Worm (Caenorhabditis elegans) whole organism, L2 larva: ENCODE data around the gene srh-19.
A peak's percentile ranks its signal among the peaks of the same experiment; 100 is the strongest.
"Not testable (repeated sequence)": the region's sequence is repeated elsewhere in the genome, so short reads cannot be mapped to it uniquely, and the experiment has no call there.

Source experiments
- F13H6.1 ChIP-seq: sonication (generic microtip); optimal IDR thresholded peaks from 2 replicates; lab custom pipeline; 2016; ENCODE audit warnings: missing genetic modification characterization, missing compliant biosample characterization
- R02D3.7 ChIP-seq: fragments of 150-350 bp; optimal IDR thresholded peaks from 2 replicates; lab custom pipeline; 2014; ENCODE audit warnings: missing biosample characterization, missing genetic modification characterization
- Y55F3AM.14 ChIP-seq: fragments of 200-800 bp; sonication (Bioruptor generic); optimal IDR thresholded peaks from 2 replicates; lab custom pipeline; 2018; ENCODE audit warnings: mild to moderate bottlenecking, missing genetic modification characterization, missing compliant biosample characterization
- ZK546.5 ChIP-seq: sonication (generic microtip); optimal IDR thresholded peaks from 2 replicates; lab custom pipeline; 2017; ENCODE audit warnings: missing biosample characterization, missing genetic modification characterization
- aly-2 ChIP-seq: fragments of 150-350 bp; optimal IDR thresholded peaks from 2 replicates; lab custom pipeline; 2014; ENCODE audit warnings: missing biosample characterization, missing genetic modification characterization
- ama-1 ChIP-seq: fragments of 150-350 bp; optimal IDR thresholded peaks from 2 replicates; lab custom pipeline; 2018; ENCODE audit warnings: inconsistent platforms
- blmp-1 ChIP-seq: sonication (generic microtip); optimal IDR thresholded peaks from 2 replicates; lab custom pipeline; 2017; ENCODE audit warnings: missing genetic modification characterization, mild to moderate bottlenecking, missing compliant biosample characterization, antibody characterized with exemption, moderate library complexity; ENCODE audit not compliant: insufficient read depth
- ceh-16 ChIP-seq: fragments of 150-350 bp; optimal IDR thresholded peaks from 2 replicates; lab custom pipeline; 2014; ENCODE audit warnings: missing biosample characterization, missing genetic modification characterization
- dmd-4 ChIP-seq: sonication (generic microtip); optimal IDR thresholded peaks from 2 replicates; lab custom pipeline; 2017; ENCODE audit warnings: missing biosample characterization, missing genetic modification characterization
- egl-27 ChIP-seq: sonication (generic microtip); optimal IDR thresholded peaks from 3 replicates; lab custom pipeline; 2017; ENCODE audit warnings: missing biosample characterization, missing genetic modification reagents, missing genetic modification characterization
- elt-3 ChIP-seq: sonication (generic microtip); optimal IDR thresholded peaks from 2 replicates; lab custom pipeline; 2017; ENCODE audit warnings: missing biosample characterization, missing genetic modification characterization
- gmeb-1 ChIP-seq: fragments of 150-350 bp; optimal IDR thresholded peaks from 2 replicates; lab custom pipeline; 2014; ENCODE audit warnings: missing biosample characterization, missing genetic modification characterization
- lin-11 ChIP-seq: fragments of 150-350 bp; sonication (generic microtip); optimal IDR thresholded peaks from 2 replicates; lab custom pipeline; 2014; ENCODE audit warnings: missing biosample characterization, missing genetic modification characterization, inconsistent platforms, mixed read lengths
- lin-13 ChIP-seq: fragments of 150-350 bp; optimal IDR thresholded peaks from 2 replicates; lab custom pipeline; 2014; ENCODE audit warnings: missing biosample characterization, missing genetic modification reagents, missing genetic modification characterization
- lin-39 ChIP-seq: fragments of 150-350 bp; optimal IDR thresholded peaks from 2 replicates; lab custom pipeline; 2014; ENCODE audit warnings: missing biosample characterization, missing genetic modification reagents, missing genetic modification characterization
- mab-5 ChIP-seq: fragments of 150-350 bp; optimal IDR thresholded peaks from 2 replicates; lab custom pipeline; 2014; ENCODE audit warnings: missing biosample characterization, missing genetic modification characterization
- mbf-1 ChIP-seq: sonication (generic microtip); optimal IDR thresholded peaks from 2 replicates; lab custom pipeline; 2017; ENCODE audit warnings: missing biosample characterization, missing genetic modification characterization
- mdl-1 ChIP-seq, 2 experiments: fragments of 150-350 bp in 1 of 2; sonication (generic microtip) in 1 of 2; optimal IDR thresholded peaks; 2 replicates each; lab custom pipeline; 2017; ENCODE audit warnings: missing biosample characterization in 2 of 2, missing genetic modification characterization in 2 of 2
- nhr-10 ChIP-seq: sonication (generic microtip); optimal IDR thresholded peaks from 2 replicates; lab custom pipeline; 2017; ENCODE audit warnings: missing biosample characterization, missing genetic modification characterization
- nhr-12 ChIP-seq: fragments of 150-350 bp; optimal IDR thresholded peaks from 2 replicates; lab custom pipeline; 2014; ENCODE audit warnings: missing biosample characterization, missing genetic modification characterization
- nhr-129 ChIP-seq: fragments of 150-350 bp; optimal IDR thresholded peaks from 2 replicates; lab custom pipeline; 2014; ENCODE audit warnings: missing biosample characterization, missing genetic modification characterization
- nhr-21 ChIP-seq: fragments of 150-350 bp; optimal IDR thresholded peaks from 2 replicates; lab custom pipeline; 2014; ENCODE audit warnings: missing biosample characterization, missing genetic modification characterization
- nhr-237 ChIP-seq: fragments of 150-350 bp; optimal IDR thresholded peaks from 2 replicates; lab custom pipeline; 2014; ENCODE audit warnings: missing biosample characterization, missing genetic modification characterization
- nhr-25 ChIP-seq: fragments of 150-350 bp; sonication (generic microtip); optimal IDR thresholded peaks from 3 replicates; lab custom pipeline; 2014; ENCODE audit warnings: missing biosample characterization, missing genetic modification characterization
- nhr-77 ChIP-seq: fragments of 150-350 bp; optimal IDR thresholded peaks from 2 replicates; lab custom pipeline; 2014; ENCODE audit warnings: missing biosample characterization, missing genetic modification characterization
- peb-1 ChIP-seq: fragments of 150-350 bp; optimal IDR thresholded peaks from 2 replicates; lab custom pipeline; 2014; ENCODE audit warnings: missing biosample characterization, missing genetic modification characterization
- sem-4 ChIP-seq: fragments of 150-350 bp; optimal IDR thresholded peaks from 2 replicates; lab custom pipeline; 2014; ENCODE audit warnings: missing biosample characterization, missing genetic modification reagents, missing genetic modification characterization
- skn-1 ChIP-seq: sonication (generic microtip); optimal IDR thresholded peaks from 2 replicates; lab custom pipeline; 2017; ENCODE audit warnings: missing biosample characterization, missing genetic modification characterization
- snpc-4 ChIP-seq: fragments of 150-350 bp; optimal IDR thresholded peaks from 2 replicates; lab custom pipeline; 2014; ENCODE audit warnings: missing biosample characterization, missing genetic modification characterization
- unc-62 ChIP-seq: fragments of 150-350 bp; optimal IDR thresholded peaks from 2 replicates; lab custom pipeline; 2014; ENCODE audit warnings: missing biosample characterization, missing genetic modification reagents, missing genetic modification characterization
- ztf-1 ChIP-seq: fragments of 200-800 bp; sonication (Bioruptor generic); conservative IDR thresholded peaks from 2 replicates; pipeline ENCODE4 v1.3.6; 2022; ENCODE audit warnings: missing genetic modification characterization, missing compliant biosample characterization
- ztf-11 ChIP-seq: sonication (generic microtip); optimal IDR thresholded peaks from 2 replicates; lab custom pipeline; 2017; ENCODE audit warnings: missing biosample characterization, missing genetic modification characterization

The srh-19 gene

DNA sequence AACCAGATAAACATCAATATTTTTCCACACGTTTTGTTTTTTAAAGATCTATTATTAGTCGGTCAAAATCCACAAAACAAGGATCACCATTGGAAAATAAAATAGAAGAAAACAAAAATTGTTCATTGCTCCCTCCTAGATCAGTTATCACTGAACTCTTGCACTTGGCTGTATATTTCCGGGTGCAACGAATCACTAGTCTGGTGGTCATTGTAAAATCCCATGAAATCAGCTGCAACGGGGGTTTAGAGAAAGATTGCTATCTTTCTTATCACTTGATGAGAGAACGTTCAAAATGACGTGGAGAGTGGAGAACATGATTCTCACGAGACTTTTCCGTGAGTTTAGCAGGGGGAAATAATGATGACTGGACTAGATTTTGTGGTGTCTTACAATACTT lies 17.2 kb upstream of the srh-19 start (continued):
- TF ChIP-seq R02D3.7 (tag; lab: Kevin White, UChicago) = no peak
- peak; percentile 49 for TF ChIP-seq egl-27 (tag; lab: Kevin White, UChicago)
- TF ChIP-seq mab-5 (tag; lab: Kevin White, UChicago) = no peak
- TF ChIP-seq gmeb-1 (tag; lab: Kevin White, UChicago) = no peak
- TF ChIP-seq sem-4 = no peak
- TF ChIP-seq nhr-129 (tag; lab: Kevin White, UChicago) = peak; percentile 59
- TF ChIP-seq lin-39 = no peak
- TF ChIP-seq lin-11 (tag; lab: Kevin White, UChicago) = no peak
- no peak for TF ChIP-seq Y55F3AM.14 (GFP tag; lab: Kevin White, UChicago)
- no peak for TF ChIP-seq nhr-25
- no peak for TF ChIP-seq unc-62 (GFP tag; lab: Kevin White, UChicago)
- TF ChIP-seq nhr-237 (tag; lab: Kevin White, UChicago) = no peak

DNA sequence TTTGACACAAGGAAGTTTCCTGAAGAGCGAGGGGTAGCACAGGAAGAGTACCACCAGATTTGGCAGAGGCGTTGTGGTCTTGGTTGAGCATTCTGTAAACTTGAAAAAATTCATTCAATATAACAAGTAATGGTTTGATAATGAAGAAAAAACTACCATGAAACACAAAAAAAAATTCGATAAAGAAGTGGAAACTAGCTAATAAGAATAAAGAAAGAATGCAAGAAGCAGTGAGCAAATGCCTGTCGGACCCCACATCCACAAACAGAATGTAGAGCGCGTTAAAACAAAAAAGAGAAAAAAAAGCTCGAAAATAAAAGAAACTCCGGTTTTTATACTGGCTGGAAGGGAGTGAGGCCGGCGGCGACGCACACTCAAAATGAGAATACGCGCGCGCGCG lies 15.4 kb upstream of the srh-19 start, which contains the start of gene H39E20.1:
TSS of gene H39E20.1 (minus strand) at position 101 of the 400 bp plus-strand sequence.
- TF ChIP-seq F13H6.1 (tag; lab: Kevin White, UChicago) (no peak), blmp-1 (tag; lab: Kevin White, UChicago) (no peak), nhr-237 (tag; lab: Kevin White, UChicago) (no peak), dmd-4 (no peak), Y55F3AM.14 (GFP tag; lab: Kevin White, UChicago) (no peak), aly-2 (tag; lab: Kevin White, UChicago) (no peak), mbf-1 (tag; lab: Kevin White, UChicago) (no peak), nhr-77 (tag; lab: Kevin White, UChicago) (no peak), nhr-12 (tag; lab: Kevin White, UChicago) (no peak), elt-3 (tag; lab: Kevin White, UChicago) (no peak), mdl-1 (tag; optimal IDR thresholded peaks at IDR 0.05; lab: Kevin White, UChicago) (no peak), peb-1 (tag; lab: Kevin White, UChicago) (no peak), R02D3.7 (tag; lab: Kevin White, UChicago) (no peak), ZK546.5 (tag; lab: Kevin White, UChicago) (no peak), nhr-21 (tag; lab: Kevin White, UChicago) (no peak), ztf-1 (GFP tag; lab: Robert Waterston, UW) (no peak), nhr-10 (no peak), ama-1 (no peak)

DNA sequence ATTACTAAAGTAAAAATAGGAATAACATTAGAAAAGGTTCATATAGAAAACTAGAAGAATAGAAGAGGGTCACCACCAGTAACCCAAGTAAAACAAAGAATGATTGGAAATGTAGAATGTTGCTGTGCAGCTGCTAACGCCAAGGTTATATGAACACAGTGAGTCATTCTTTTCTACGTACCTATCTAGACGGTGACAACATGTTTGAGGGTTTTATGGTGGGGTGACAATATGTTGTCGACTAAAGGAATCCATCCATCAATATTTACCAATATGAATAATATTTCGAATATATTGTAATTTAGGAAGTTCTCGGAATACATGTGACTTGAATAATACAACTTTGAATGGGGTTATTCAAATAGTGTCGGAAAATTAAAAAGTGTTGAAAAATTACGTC lies 11.7 kb upstream of the srh-19 start, which contains the start of gene ZK402.5:
TSS of gene ZK402.5 (minus strand) at position 101 of the 400 bp plus-strand sequence.
- TF ChIP-seq snpc-4 (tag; lab: Kevin White, UChicago) = no peak
- no peak for TF ChIP-seq elt-3 (tag; lab: Kevin White, UChicago)
- no peak for TF ChIP-seq ceh-16 (tag; lab: Kevin White, UChicago)

DNA sequence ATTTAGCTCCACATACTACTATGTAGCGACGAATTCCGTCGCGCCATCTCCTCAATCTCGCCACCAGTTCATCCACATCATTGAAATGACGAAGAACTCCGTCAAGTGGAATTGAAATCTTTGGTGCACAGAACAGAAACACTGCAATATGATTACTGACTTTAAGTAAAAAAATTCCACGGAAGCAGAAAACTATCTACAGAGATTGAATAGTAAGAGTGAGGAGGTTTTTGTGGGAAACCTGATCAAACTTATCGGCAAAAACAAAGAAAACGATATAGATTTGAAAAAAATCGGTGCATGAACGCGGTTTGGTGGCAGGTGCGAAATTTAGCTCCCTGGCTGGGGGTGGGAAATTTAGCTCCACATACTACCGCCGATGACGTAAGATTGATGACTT lies 9.5 kb upstream of the srh-19 start, which contains the start of gene ZK402.2:
TSS of gene ZK402.2 (plus strand) at position 301 of the 400 bp plus-strand sequence.
- TF ChIP-seq blmp-1 (tag; lab: Kevin White, UChicago); nhr-77 (tag; lab: Kevin White, UChicago); ztf-11: not testable (repeated sequence)

DNA sequence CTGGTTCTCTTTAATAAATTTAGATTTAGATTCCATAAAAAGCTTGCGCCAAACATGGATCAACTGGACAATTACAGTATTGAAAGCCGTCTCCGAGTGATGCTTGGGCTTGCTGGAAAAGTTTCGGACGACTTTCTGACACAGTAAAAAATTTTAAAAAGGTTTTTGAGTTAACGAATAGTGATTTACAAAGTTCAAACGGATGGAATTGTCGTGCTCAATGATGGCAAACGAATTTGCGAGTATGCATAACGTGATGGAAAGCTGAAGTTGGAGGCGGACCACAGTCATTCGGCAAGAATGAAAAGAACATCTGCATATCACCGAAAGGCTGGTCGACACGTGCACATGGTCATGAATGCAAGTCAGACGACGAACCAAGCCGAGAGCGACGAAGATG lies 9.0 kb upstream of the srh-19 start, which contains the start of gene ZK402.1:
TSS of gene ZK402.1 (plus strand) at position 301 of the 400 bp plus-strand sequence.
- not testable (repeated sequence) for TF ChIP-seq skn-1; lin-13 (GFP tag; lab: Kevin White, UChicago); mdl-1 (tag; optimal IDR thresholded peaks at IDR 0.05; lab: Kevin White, UChicago)

DNA sequence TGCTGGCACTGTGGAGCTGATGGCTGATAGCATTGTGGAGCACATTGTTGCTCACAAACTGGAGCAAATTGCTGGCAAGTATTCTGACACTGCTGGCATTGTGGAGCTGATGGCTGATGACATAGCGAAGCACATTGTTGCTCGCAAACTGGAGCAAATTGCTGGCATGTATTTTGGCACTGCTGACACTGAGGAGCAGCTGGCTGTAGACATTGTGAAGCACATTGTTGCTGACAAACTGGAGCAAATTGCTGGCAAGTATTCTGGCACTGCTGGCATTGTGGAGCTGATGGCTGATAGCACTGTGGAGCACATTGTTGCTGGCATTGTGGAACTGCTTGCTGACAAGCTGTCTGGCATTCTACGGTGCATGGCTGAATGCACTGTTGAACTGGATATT lies 3.7 kb upstream of the srh-19 start:
- TF ChIP-seq unc-62 (GFP tag; lab: Kevin White, UChicago) (no peak), F13H6.1 (tag; lab: Kevin White, UChicago) (no peak), elt-3 (tag; lab: Kevin White, UChicago) (no peak)
